Worm (Caenorhabditis elegans) whole organism, L2 larva: ENCODE results near the gene Y47D3B.12.

Experiments
- C34F6.9 ChIP-seq: fragments of 150-350 bp; optimal IDR thresholded peaks from 2 replicates; lab custom pipeline; 2014; ENCODE audit warnings: missing biosample characterization, missing genetic modification characterization
- F13H6.1 ChIP-seq: sonication (generic microtip); optimal IDR thresholded peaks from 2 replicates; lab custom pipeline; 2016; ENCODE audit warnings: missing genetic modification characterization, missing compliant biosample characterization
- alr-1 ChIP-seq: fragments of 150-350 bp; optimal IDR thresholded peaks from 2 replicates; lab custom pipeline; 2014; ENCODE audit warnings: missing biosample characterization, missing genetic modification characterization
- aly-2 ChIP-seq: fragments of 150-350 bp; optimal IDR thresholded peaks from 2 replicates; lab custom pipeline; 2014; ENCODE audit warnings: missing biosample characterization, missing genetic modification characterization
- blmp-1 ChIP-seq: sonication (generic microtip); optimal IDR thresholded peaks from 2 replicates; lab custom pipeline; 2017; ENCODE audit warnings: missing genetic modification characterization, mild to moderate bottlenecking, missing compliant biosample characterization, antibody characterized with exemption, moderate library complexity; ENCODE audit not compliant: insufficient read depth
- ceh-16 ChIP-seq: fragments of 150-350 bp; optimal IDR thresholded peaks from 2 replicates; lab custom pipeline; 2014; ENCODE audit warnings: missing biosample characterization, missing genetic modification characterization
- ceh-82 ChIP-seq: fragments of 150-350 bp; optimal IDR thresholded peaks from 2 replicates; lab custom pipeline; 2014; ENCODE audit warnings: missing biosample characterization, missing genetic modification characterization
- crh-2 ChIP-seq: sonication (generic microtip); optimal IDR thresholded peaks from 2 replicates; lab custom pipeline; 2017; ENCODE audit warnings: missing biosample characterization, missing genetic modification characterization
- dmd-4 ChIP-seq: sonication (generic microtip); optimal IDR thresholded peaks from 2 replicates; lab custom pipeline; 2017; ENCODE audit warnings: missing biosample characterization, missing genetic modification characterization
- egl-27 ChIP-seq: sonication (generic microtip); optimal IDR thresholded peaks from 3 replicates; lab custom pipeline; 2017; ENCODE audit warnings: missing biosample characterization, missing genetic modification reagents, missing genetic modification characterization
- elt-3 ChIP-seq: sonication (generic microtip); optimal IDR thresholded peaks from 2 replicates; lab custom pipeline; 2017; ENCODE audit warnings: missing biosample characterization, missing genetic modification characterization
- fos-1 ChIP-seq: fragments of 150-350 bp; optimal IDR thresholded peaks from 2 replicates; lab custom pipeline; 2014; ENCODE audit warnings: missing biosample characterization, missing genetic modification characterization
- gmeb-1 ChIP-seq: fragments of 150-350 bp; optimal IDR thresholded peaks from 2 replicates; lab custom pipeline; 2014; ENCODE audit warnings: missing biosample characterization, missing genetic modification characterization
- lin-11 ChIP-seq: fragments of 150-350 bp; sonication (generic microtip); optimal IDR thresholded peaks from 2 replicates; lab custom pipeline; 2014; ENCODE audit warnings: missing biosample characterization, missing genetic modification characterization, inconsistent platforms, mixed read lengths
- lin-13 ChIP-seq: fragments of 150-350 bp; optimal IDR thresholded peaks from 2 replicates; lab custom pipeline; 2014; ENCODE audit warnings: missing biosample characterization, missing genetic modification reagents, missing genetic modification characterization
- lin-39 ChIP-seq: fragments of 150-350 bp; optimal IDR thresholded peaks from 2 replicates; lab custom pipeline; 2014; ENCODE audit warnings: missing biosample characterization, missing genetic modification reagents, missing genetic modification characterization
- lsy-2 ChIP-seq, 2 experiments: fragments of 150-350 bp in 1 of 2; sonication (generic microtip) in 1 of 2; optimal IDR thresholded peaks; 2 replicates each; lab custom pipeline; 2014 to 2017; ENCODE audit warnings: missing biosample characterization in 2 of 2, missing genetic modification characterization in 2 of 2
- mab-5 ChIP-seq: fragments of 150-350 bp; optimal IDR thresholded peaks from 2 replicates; lab custom pipeline; 2014; ENCODE audit warnings: missing biosample characterization, missing genetic modification characterization
- mdl-1 ChIP-seq, 2 experiments: fragments of 150-350 bp in 1 of 2; sonication (generic microtip) in 1 of 2; optimal IDR thresholded peaks; 2 replicates each; lab custom pipeline; 2017; ENCODE audit warnings: missing biosample characterization in 2 of 2, missing genetic modification characterization in 2 of 2
- nhr-10 ChIP-seq: sonication (generic microtip); optimal IDR thresholded peaks from 2 replicates; lab custom pipeline; 2017; ENCODE audit warnings: missing biosample characterization, missing genetic modification characterization
- nhr-11 ChIP-seq: fragments of 150-350 bp; optimal IDR thresholded peaks from 2 replicates; lab custom pipeline; 2014; ENCODE audit warnings: missing biosample characterization, missing genetic modification characterization
- nhr-21 ChIP-seq: fragments of 150-350 bp; optimal IDR thresholded peaks from 2 replicates; lab custom pipeline; 2014; ENCODE audit warnings: missing biosample characterization, missing genetic modification characterization
- nhr-237 ChIP-seq: fragments of 150-350 bp; optimal IDR thresholded peaks from 2 replicates; lab custom pipeline; 2014; ENCODE audit warnings: missing biosample characterization, missing genetic modification characterization
- nhr-25 ChIP-seq: fragments of 150-350 bp; sonication (generic microtip); optimal IDR thresholded peaks from 3 replicates; lab custom pipeline; 2014; ENCODE audit warnings: missing biosample characterization, missing genetic modification characterization
- nhr-77 ChIP-seq: fragments of 150-350 bp; optimal IDR thresholded peaks from 2 replicates; lab custom pipeline; 2014; ENCODE audit warnings: missing biosample characterization, missing genetic modification characterization
- skn-1 ChIP-seq: sonication (generic microtip); optimal IDR thresholded peaks from 2 replicates; lab custom pipeline; 2017; ENCODE audit warnings: missing biosample characterization, missing genetic modification characterization
- sma-3 ChIP-seq: sonication (generic microtip); optimal IDR thresholded peaks from 2 replicates; lab custom pipeline; 2016; ENCODE audit warnings: missing genetic modification reagents, missing genetic modification characterization, missing compliant biosample characterization
- sma-9 ChIP-seq, 2 experiments: fragments of 150-350 bp in 1 of 2; sonication (generic microtip) in 1 of 2; optimal IDR thresholded peaks; 2 replicates each; lab custom pipeline; 2014 to 2016; ENCODE audit warnings: missing genetic modification characterization in 2 of 2, mild to moderate bottlenecking in 1 of 2, missing biosample characterization in 1 of 2, missing compliant biosample characterization in 1 of 2, missing genetic modification reagents in 1 of 2, moderate library complexity in 1 of 2
- snpc-4 ChIP-seq: fragments of 150-350 bp; optimal IDR thresholded peaks from 2 replicates; lab custom pipeline; 2014; ENCODE audit warnings: missing biosample characterization, missing genetic modification characterization
- unc-39 ChIP-seq: fragments of 150-350 bp; optimal IDR thresholded peaks from 2 replicates; lab custom pipeline; 2014; ENCODE audit warnings: missing biosample characterization, missing genetic modification characterization
- unc-62 ChIP-seq: fragments of 150-350 bp; optimal IDR thresholded peaks from 2 replicates; lab custom pipeline; 2014; ENCODE audit warnings: missing biosample characterization, missing genetic modification reagents, missing genetic modification characterization
- zag-1 ChIP-seq: fragments of 150-350 bp; optimal IDR thresholded peaks from 2 replicates; lab custom pipeline; 2014; ENCODE audit warnings: missing biosample characterization, missing genetic modification characterization
- ztf-11 ChIP-seq: sonication (generic microtip); optimal IDR thresholded peaks from 2 replicates; lab custom pipeline; 2017; ENCODE audit warnings: missing biosample characterization, missing genetic modification characterization
- ztf-4 ChIP-seq: fragments of 150-350 bp; optimal IDR thresholded peaks from 2 replicates; lab custom pipeline; 2014; ENCODE audit warnings: missing biosample characterization, missing genetic modification characterization

Y47D3B.12 gene

ce11 chrIII:11444796-11445386 is 42.1 kb downstream of the Y47D3B.12 start:
- TF ChIP-seq mdl-1 (tag; optimal IDR thresholded peaks at IDR 0.05; lab: Kevin White, UChicago) (no peak), sma-3 (GFP tag; lab: Kevin White, UChicago) (peak; percentile 59), nhr-237 (tag; lab: Kevin White, UChicago) (no peak), fos-1 (tag; lab: Kevin White, UChicago) (peak; percentile 14), lin-39 (tag; lab: Kevin White, UChicago) (no peak), F13H6.1 (tag; lab: Kevin White, UChicago) (peak; percentile 42), ztf-11 (tag; lab: Kevin White, UChicago) (no peak), lsy-2 (tag; optimal IDR thresholded peaks at IDR 0.05; lab: Kevin White, UChicago) (peak in 1 of 2 experiments; percentile 51), nhr-25 (tag; lab: Kevin White, UChicago) (peak; percentile 22), nhr-77 (tag; lab: Kevin White, UChicago) (no peak), blmp-1 (tag; lab: Kevin White, UChicago) (no peak), ceh-82 (tag; lab: Kevin White, UChicago) (no peak), gmeb-1 (tag; lab: Kevin White, UChicago) (peak; percentile 52), nhr-21 (tag; lab: Kevin White, UChicago) (peak; percentile 41), sma-9 (GFP tag; optimal IDR thresholded peaks at IDR 0.05; lab: Kevin White, UChicago) (peak; percentile 24), sma-9 (tag; optimal IDR thresholded peaks at IDR 0.05; lab: Kevin White, UChicago) (no peak), skn-1 (tag; lab: Kevin White, UChicago) (no peak), crh-2 (tag; lab: Kevin White, UChicago) (peak; percentile 66), C34F6.9 (tag; lab: Kevin White, UChicago) (peak; percentile 74), elt-3 (tag; lab: Kevin White, UChicago) (no peak), nhr-11 (no peak)

DNA sequence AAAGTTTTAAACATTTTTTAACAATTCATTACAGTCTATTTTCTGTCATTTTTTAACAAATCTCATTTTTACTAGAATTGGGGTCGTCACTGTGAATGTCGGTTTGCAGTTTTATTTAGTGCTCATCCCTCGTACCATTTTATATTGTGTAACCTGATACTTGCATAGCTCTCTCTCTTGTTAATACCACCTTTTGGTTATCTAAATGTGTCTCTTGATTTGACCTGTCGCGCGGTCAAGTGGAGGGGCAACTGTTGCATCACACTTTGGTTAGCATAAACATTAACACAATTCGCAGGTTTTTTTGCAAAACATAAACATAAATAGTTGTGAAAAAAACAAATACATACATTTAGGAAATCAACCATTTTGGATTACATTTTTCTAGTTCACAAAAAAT is 44.0 kb downstream of the Y47D3B.12 start:
- no peak for TF ChIP-seq sma-3 (GFP tag; lab: Kevin White, UChicago)
- no peak for TF ChIP-seq mdl-1 (tag; optimal IDR thresholded peaks at IDR 0.05; lab: Kevin White, UChicago)
- no peak for TF ChIP-seq crh-2 (tag; lab: Kevin White, UChicago)
- TF ChIP-seq nhr-237 (tag; lab: Kevin White, UChicago), result no peak
- TF ChIP-seq lin-39 (tag; lab: Kevin White, UChicago), result no peak
- no peak for TF ChIP-seq nhr-10 (tag; lab: Kevin White, UChicago)
- no peak for TF ChIP-seq snpc-4
- TF ChIP-seq lin-13 (GFP tag; lab: Kevin White, UChicago), result no peak
- no peak for TF ChIP-seq unc-39 (tag; lab: Kevin White, UChicago)

ce11 chrIII:11448330-11448729 is 45.5 kb downstream of the Y47D3B.12 start:
- no peak for TF ChIP-seq zag-1
- no peak for TF ChIP-seq alr-1 (tag; lab: Kevin White, UChicago)
- no peak for TF ChIP-seq dmd-4 (tag; lab: Kevin White, UChicago)
- TF ChIP-seq unc-62 (GFP tag; lab: Kevin White, UChicago), result no peak
- no peak for TF ChIP-seq lin-11 (tag; lab: Kevin White, UChicago)
- TF ChIP-seq unc-39 (tag; lab: Kevin White, UChicago), result no peak

ce11 chrIII:11451380-11451779 is 48.6 kb downstream of the Y47D3B.12 start:
- TF ChIP-seq fos-1 (tag; lab: Kevin White, UChicago), result peak; percentile 26
- TF ChIP-seq skn-1 (tag; lab: Kevin White, UChicago), result no peak
- TF ChIP-seq, all 48 proteins: peak for 1

DNA sequence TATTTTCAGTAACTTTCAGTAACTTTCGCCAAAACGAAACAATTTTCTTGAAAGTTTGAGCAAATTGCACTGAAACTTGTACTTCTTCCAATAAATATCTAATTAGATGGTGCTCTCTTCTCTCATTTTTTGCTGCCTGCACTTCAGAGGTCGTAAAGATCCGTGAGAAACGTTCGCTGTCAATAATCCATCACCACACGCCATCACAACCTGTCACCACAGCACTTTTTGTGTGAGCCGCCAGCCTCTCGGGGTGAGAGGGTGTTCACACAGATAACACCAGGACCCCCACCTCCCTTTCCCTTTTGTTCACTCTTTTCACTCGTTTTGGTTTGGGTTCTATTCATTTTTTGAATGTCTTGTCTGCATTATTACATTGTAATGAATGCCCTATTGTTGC is 49.7 kb downstream of the Y47D3B.12 start:
- TF ChIP-seq ztf-4 (no peak), crh-2 (tag; lab: Kevin White, UChicago) (no peak), ztf-11 (tag; lab: Kevin White, UChicago) (no peak), zag-1 (no peak), sma-3 (GFP tag; lab: Kevin White, UChicago) (no peak), ceh-16 (tag; lab: Kevin White, UChicago) (no peak), mab-5 (no peak), lin-13 (GFP tag; lab: Kevin White, UChicago) (no peak), egl-27 (tag; lab: Kevin White, UChicago) (no peak), aly-2 (tag; lab: Kevin White, UChicago) (no peak)
- TF ChIP-seq, all 48 proteins: peak for 0
